Worm (Caenorhabditis elegans) whole organism, early embryonic: ENCODE measurements around the gene skr-3.

ENCODE experiments used
- ama-1 ChIP-seq: fragments of 150-350 bp; optimal IDR thresholded peaks from 2 replicates; lab custom pipeline; 2014
- ceh-13 ChIP-seq: fragments of 200-800 bp; sonication (Bioruptor generic); optimal IDR thresholded peaks from 2 replicates; lab custom pipeline; 2018; ENCODE audit warnings: mild to moderate bottlenecking, missing genetic modification characterization, missing compliant biosample characterization
- flt-1 ChIP-seq: fragments of 200-800 bp; sonication (Bioruptor generic); IDR thresholded peaks from 2 replicates; pipeline ENCODE4 v1.3.6; 2022; ENCODE audit warnings: missing genetic modification characterization, missing compliant biosample characterization
- pes-1 ChIP-seq: fragments of 200-800 bp; sonication (Bioruptor generic); IDR thresholded peaks from 2 replicates; pipeline ENCODE4 v1.3.6; 2022; ENCODE audit warnings: missing genetic modification reagents, missing genetic modification characterization, missing compliant biosample characterization
- tbx-11 ChIP-seq: fragments of 200-800 bp; sonication (Bioruptor generic); IDR thresholded peaks from 2 replicates; pipeline ENCODE4 v1.3.6; 2022; ENCODE audit warnings: missing genetic modification characterization, missing compliant biosample characterization

ce11 chrV:16143066-16143581 is 22.2 kb downstream of the skr-3 start, which contains the start of gene fbxa-88:
- TF ChIP-seq tbx-11 (GFP tag; lab: Robert Waterston, UW) (no peak), flt-1 (no peak), ceh-13 (GFP tag; lab: Kevin White, UChicago) (no peak), pes-1 (GFP tag; lab: Robert Waterston, UW) (no peak), ama-1 (lab: Kevin White, UChicago) (no peak)
